Fruit fly (Drosophila melanogaster) whole organism, larva: ENCODE measurements around the gene Zip89B.

Source experiments
- noc ChIP-seq: fragments of 200-800 bp; sonication (Bioruptor generic); optimal IDR thresholded peaks from 3 replicates; lab custom pipeline; 2019; ENCODE audit warnings: missing biosample characterization, mild to moderate bottlenecking, missing genetic modification characterization, moderate library complexity

Zip89B gene

dm6 chr3R:16341817-16342374 is 36.3 kb downstream of the Zip89B start, which contains the start of the genes SF2 and pad:
SF2 (minus strand) TSS chr3R:16341988.
pad (plus strand) TSS chr3R:16342318.
- peak; percentile 86 for TF ChIP-seq noc (tag; lab: Kevin White, UChicago)

DNA sequence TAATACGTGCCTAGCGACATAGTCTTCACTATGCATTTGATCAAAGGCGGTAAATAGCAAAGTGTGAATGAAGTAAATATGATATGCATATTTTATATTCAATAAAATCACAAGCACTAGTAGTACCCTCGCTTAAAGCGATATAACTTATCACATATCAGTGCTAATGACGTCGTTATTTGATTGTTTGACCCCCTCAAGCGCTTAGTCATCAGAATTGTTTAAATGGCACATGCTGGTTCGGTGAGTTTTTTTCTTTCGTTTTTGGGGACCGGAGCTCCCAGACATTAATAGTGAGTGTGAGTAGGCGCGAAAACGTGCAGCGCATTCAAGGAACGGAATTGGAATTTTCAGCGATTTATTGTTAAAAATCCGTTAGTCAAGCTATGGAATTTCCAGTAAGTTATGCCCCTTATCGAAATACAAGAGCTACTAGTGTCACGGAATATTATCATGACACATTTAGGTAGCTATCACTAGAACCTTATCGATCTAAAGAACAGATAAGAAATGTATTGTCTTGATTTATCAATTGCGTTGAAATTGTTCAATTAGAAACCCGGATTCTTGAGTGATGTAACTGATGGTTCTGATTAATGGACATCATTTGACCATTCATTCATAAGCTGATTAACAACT is 42.2 kb downstream of the Zip89B start:
- peak; percentile 44 for TF ChIP-seq noc (tag; lab: Kevin White, UChicago)

- TF ChIP-seq noc (tag; lab: Kevin White, UChicago), result no peak
Observed at dm6 chr3R:16348289-16348688, 42.7 kb downstream of the Zip89B start.

dm6 chr3R:16349111-16349655 is 43.6 kb downstream of the Zip89B start, which contains the start of the genes CG14879 and Manf:
CG14879 (minus strand) TSS chr3R:16349226.
Manf (plus strand) TSS chr3R:16349404.
- TF ChIP-seq noc (tag; lab: Kevin White, UChicago), result peak; percentile 14

dm6 chr3R:16350400-16350799 is 44.8 kb downstream of the Zip89B start:
- TF ChIP-seq noc (tag; lab: Kevin White, UChicago), result no peak

DNA sequence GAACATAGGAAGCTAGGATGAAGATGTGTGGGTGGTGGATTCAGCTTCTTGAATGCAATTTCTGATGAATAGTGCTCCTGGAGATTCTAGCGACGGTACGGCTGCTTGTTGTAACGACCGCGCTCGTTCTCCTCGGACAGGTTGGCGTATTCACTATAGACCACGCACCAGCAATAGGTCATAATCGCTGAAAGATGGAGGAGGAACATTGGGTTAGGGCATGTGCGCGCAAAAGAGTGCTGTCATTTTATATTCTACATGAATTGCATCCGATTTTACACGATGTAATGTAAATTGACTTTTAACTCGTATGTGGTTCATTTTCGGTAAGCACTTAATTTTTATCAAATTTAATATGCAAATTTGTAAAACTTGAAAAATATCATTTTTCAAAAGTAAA is 45.5 kb downstream of the Zip89B start:
- TF ChIP-seq noc (tag; lab: Kevin White, UChicago), result no peak

DNA sequence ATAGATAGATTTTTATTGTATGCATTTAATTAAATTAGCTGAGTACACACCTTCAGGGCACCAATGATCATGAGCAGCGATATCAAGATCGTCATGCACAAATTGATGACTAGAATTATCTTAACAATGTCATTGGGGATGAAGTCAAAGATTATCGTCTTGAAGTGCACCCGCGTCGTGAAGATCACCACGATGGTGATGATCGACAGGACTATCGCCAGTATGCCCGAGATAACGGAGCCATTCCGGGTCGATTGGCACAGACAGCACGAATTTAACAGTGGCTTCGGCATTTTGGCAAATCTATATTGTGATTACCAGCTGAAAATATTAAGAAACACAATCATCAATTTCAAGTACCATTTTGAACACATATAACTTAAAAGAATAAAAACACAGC is 46.5 kb downstream of the Zip89B start:
- no peak for TF ChIP-seq noc (tag; lab: Kevin White, UChicago)

- TF ChIP-seq noc (tag; lab: Kevin White, UChicago), result peak; percentile 6
Observed at dm6 chr3R:16353195-16353594, 47.6 kb downstream of the Zip89B start.

dm6 chr3R:16353671-16354070 is 48.1 kb downstream of the Zip89B start:
- no peak for TF ChIP-seq noc (tag; lab: Kevin White, UChicago)

dm6 chr3R:16355393-16355943 is 49.9 kb downstream of the Zip89B start:
- TF ChIP-seq noc (tag; lab: Kevin White, UChicago), result peak; percentile 70

DNA sequence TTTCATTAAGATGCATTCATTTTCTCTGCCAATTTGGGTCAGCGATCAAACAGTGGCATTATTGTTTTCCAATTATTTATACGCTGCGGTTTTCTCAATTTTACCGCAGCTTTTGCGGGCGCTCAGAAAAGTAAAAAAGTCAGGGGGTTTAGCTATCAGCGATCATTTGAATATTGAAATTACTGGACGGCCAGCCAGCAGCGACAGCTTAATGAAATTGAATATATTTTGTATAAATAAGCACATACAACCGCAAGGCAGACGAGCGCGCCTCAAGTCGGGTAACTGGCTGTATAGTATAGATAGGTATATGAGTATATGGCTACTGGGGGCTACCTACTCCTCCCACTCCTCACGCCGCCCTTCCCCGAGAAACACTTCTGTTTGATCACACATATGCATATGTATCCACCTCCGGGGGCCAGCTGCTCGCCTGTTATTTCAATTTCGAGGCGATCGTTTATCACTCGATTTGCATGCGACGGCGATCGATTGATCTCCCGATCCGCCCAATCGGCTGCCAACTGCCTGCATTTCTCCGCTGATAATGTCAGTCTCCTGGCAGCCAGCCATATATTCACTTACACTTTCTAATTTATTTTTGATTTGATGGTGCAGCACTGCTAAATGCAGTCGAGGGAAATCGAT is 50.8 kb downstream of the Zip89B start:
- TF ChIP-seq noc (tag; lab: Kevin White, UChicago), result no peak

- no peak for TF ChIP-seq noc (tag; lab: Kevin White, UChicago)
Observed at dm6 chr3R:16356863-16357215, 51.3 kb downstream of the Zip89B start, which contains the start of gene CG10311. CG10311 (minus strand) TSS chr3R:16357015.
